Worm (Caenorhabditis elegans) whole organism, young adult: Measurements from ENCODE around the gene F12A10.1.

Experiments used
- B0019.2 ChIP-seq: fragments of 200-800 bp; sonication (Bioruptor generic); conservative IDR thresholded peaks from 2 replicates; pipeline ENCODE4 v1.3.6; 2022; ENCODE audit warnings: missing genetic modification reagents, missing genetic modification characterization, missing compliant biosample characterization
- B0035.1 ChIP-seq: sonication (generic microtip); optimal IDR thresholded peaks from 2 replicates; lab custom pipeline; 2016; ENCODE audit warnings: missing genetic modification characterization, mild to moderate bottlenecking, missing compliant biosample characterization, missing genotype, missing genetic modification reagents
- D2030.7 ChIP-seq: fragments of 200-800 bp; sonication (Bioruptor generic); IDR thresholded peaks from 2 replicates; pipeline ENCODE4 v1.3.6; 2022; ENCODE audit warnings: missing genetic modification reagents, missing genetic modification characterization, missing compliant biosample characterization
- F10E7.11 ChIP-seq: sonication (generic microtip); optimal IDR thresholded peaks from 2 replicates; lab custom pipeline; 2017; ENCODE audit warnings: mild to moderate bottlenecking, missing genetic modification characterization, moderate library complexity, missing compliant biosample characterization
- F52B5.7 ChIP-seq: sonication (generic microtip); optimal IDR thresholded peaks from 2 replicates; lab custom pipeline; 2016; ENCODE audit warnings: mild to moderate bottlenecking, missing genetic modification characterization, missing compliant biosample characterization
- F57A8.1 ChIP-seq: fragments of 200-800 bp; sonication (Bioruptor generic); optimal IDR thresholded peaks from 2 replicates; lab custom pipeline; 2018; ENCODE audit warnings: mild to moderate bottlenecking, missing genetic modification characterization, moderate library complexity, missing compliant biosample characterization
- F57C9.4 ChIP-seq: sonication (generic microtip); optimal IDR thresholded peaks from 2 replicates; lab custom pipeline; 2017; ENCODE audit warnings: mild to moderate bottlenecking, missing genetic modification characterization, missing compliant biosample characterization
- K11D2.4 ChIP-seq: fragments of 200-800 bp; sonication (Bioruptor generic); IDR thresholded peaks from 2 replicates; pipeline ENCODE4 v1.3.6; 2022; ENCODE audit warnings: missing genetic modification reagents, missing genetic modification characterization, missing compliant biosample characterization
- K12H6.12 ChIP-seq: fragments of 200-800 bp; sonication (Bioruptor generic); optimal IDR thresholded peaks from 2 replicates; lab custom pipeline; 2018; ENCODE audit warnings: mild to moderate bottlenecking, missing genetic modification characterization, missing compliant biosample characterization
- Y53G8AR.9 ChIP-seq: fragments of 200-800 bp; sonication (Bioruptor generic); conservative IDR thresholded peaks from 2 replicates; pipeline ENCODE4 v1.3.6; 2022; ENCODE audit warnings: missing genetic modification reagents, missing genetic modification characterization, missing compliant biosample characterization
- akir-1 ChIP-seq: fragments of 200-800 bp; sonication (Bioruptor generic); optimal IDR thresholded peaks from 2 replicates; lab custom pipeline; 2018; ENCODE audit warnings: mild to moderate bottlenecking, missing genetic modification characterization, moderate library complexity, missing compliant biosample characterization
- ama-1 ChIP-seq, 3 experiments: fragments of 150-350 bp in 1 of 3; sonication (generic microtip) in 2 of 3; optimal IDR thresholded peaks; 2 replicates each; lab custom pipeline; 2014 to 2018; ENCODE audit warnings: missing biosample characterization in 2 of 3, missing genetic modification characterization in 2 of 3, missing genetic modification reagents in 2 of 3
- aptf-3 ChIP-seq: fragments of 200-800 bp; sonication (Bioruptor generic); IDR thresholded peaks from 2 replicates; pipeline ENCODE4 v1.3.6; 2022; ENCODE audit warnings: missing genetic modification characterization, missing compliant biosample characterization
- atf-7 ChIP-seq: sonication (generic microtip); optimal IDR thresholded peaks from 2 replicates; lab custom pipeline; 2017; ENCODE audit warnings: mild to moderate bottlenecking, missing genetic modification characterization, missing compliant biosample characterization
- attf-6 ChIP-seq: fragments of 200-800 bp; sonication (Bioruptor generic); IDR thresholded peaks from 2 replicates; pipeline ENCODE4 v1.3.6; 2022; ENCODE audit warnings: missing genetic modification reagents, missing genetic modification characterization, missing compliant biosample characterization
- bed-1 ChIP-seq: fragments of 200-800 bp; sonication (Bioruptor generic); IDR thresholded peaks from 2 replicates; pipeline ENCODE4 v1.3.6; 2022; ENCODE audit warnings: missing genetic modification reagents, missing genetic modification characterization, missing compliant biosample characterization
- bed-2 ChIP-seq: fragments of 200-800 bp; sonication (Bioruptor generic); IDR thresholded peaks from 2 replicates; pipeline ENCODE4 v1.3.6; 2022; ENCODE audit warnings: missing genetic modification reagents, missing genetic modification characterization, missing compliant biosample characterization
- ccch-3 ChIP-seq: fragments of 200-800 bp; sonication (Bioruptor generic); optimal IDR thresholded peaks from 2 replicates; lab custom pipeline; 2018; ENCODE audit warnings: mild to moderate bottlenecking, missing genetic modification characterization, missing compliant biosample characterization
- ceh-79 ChIP-seq: sonication (generic microtip); optimal IDR thresholded peaks from 2 replicates; lab custom pipeline; 2017; ENCODE audit warnings: mild to moderate bottlenecking, missing genetic modification characterization, missing compliant biosample characterization
- ceh-91 ChIP-seq: fragments of 200-800 bp; sonication (Bioruptor generic); IDR thresholded peaks from 2 replicates; pipeline ENCODE4 v1.3.6; 2022; ENCODE audit warnings: missing genetic modification reagents, missing genetic modification characterization, missing compliant biosample characterization
- die-1 ChIP-seq: sonication (generic microtip); optimal IDR thresholded peaks from 2 replicates; lab custom pipeline; 2016; ENCODE audit warnings: missing genotype, mild to moderate bottlenecking, missing genetic modification characterization, missing compliant biosample characterization
- dpff-1 ChIP-seq: sonication (generic microtip); optimal IDR thresholded peaks from 2 replicates; lab custom pipeline; 2017; ENCODE audit warnings: mild to moderate bottlenecking, missing genetic modification characterization, missing compliant biosample characterization
- efl-1 ChIP-seq: fragments of 150-350 bp; optimal IDR thresholded peaks from 2 replicates; lab custom pipeline; 2014; ENCODE audit warnings: missing biosample characterization, missing genetic modification reagents, missing genetic modification characterization
- egl-18 ChIP-seq: fragments of 200-800 bp; sonication (Bioruptor generic); IDR thresholded peaks from 2 replicates; pipeline ENCODE4 v1.3.6; 2022; ENCODE audit warnings: missing genetic modification reagents, missing genetic modification characterization, missing compliant biosample characterization
- egl-44 ChIP-seq: fragments of 200-800 bp; sonication (Bioruptor generic); IDR thresholded peaks from 2 replicates; pipeline ENCODE4 v1.3.6; 2022; ENCODE audit warnings: missing genetic modification reagents, missing genetic modification characterization, missing compliant biosample characterization
- egrh-3 ChIP-seq: fragments of 200-800 bp; sonication (Bioruptor generic); IDR thresholded peaks from 2 replicates; pipeline ENCODE4 v1.3.6; 2022; ENCODE audit warnings: missing genetic modification reagents, missing genetic modification characterization, missing compliant biosample characterization
- fkh-3 ChIP-seq: sonication (generic microtip); optimal IDR thresholded peaks from 2 replicates; lab custom pipeline; 2016; ENCODE audit warnings: mild to moderate bottlenecking, missing genetic modification characterization, missing compliant biosample characterization
- hmg-1.2 ChIP-seq: fragments of 200-800 bp; sonication (Bioruptor generic); IDR thresholded peaks from 2 replicates; pipeline ENCODE4 v1.3.6; 2022; ENCODE audit warnings: missing genetic modification reagents, missing genetic modification characterization, missing compliant biosample characterization
- lag-1 ChIP-seq: fragments of 200-800 bp; sonication (Bioruptor generic); IDR thresholded peaks from 2 replicates; pipeline ENCODE4 v1.3.6; 2022; ENCODE audit warnings: missing genetic modification reagents, missing genetic modification characterization, missing compliant biosample characterization
- let-526 ChIP-seq: fragments of 200-800 bp; sonication (Bioruptor generic); IDR thresholded peaks from 2 replicates; pipeline ENCODE4 v1.3.6; 2022; ENCODE audit warnings: missing genetic modification reagents, missing genetic modification characterization, missing compliant biosample characterization
- let-607 ChIP-seq, 2 experiments: fragments of 200-800 bp in 1 of 2; sonication (Bioruptor generic) in 1 of 2; sonication (generic microtip) in 1 of 2; optimal IDR thresholded peaks; 2 replicates each; lab custom pipeline; 2016 to 2018; ENCODE audit warnings: mild to moderate bottlenecking in 2 of 2, missing compliant biosample characterization in 2 of 2, missing genetic modification characterization in 2 of 2, moderate library complexity in 2 of 2, missing genotype in 1 of 2
- lin-54 ChIP-seq: fragments of 200-800 bp; sonication (Bioruptor generic); optimal IDR thresholded peaks from 2 replicates; lab custom pipeline; 2018; ENCODE audit warnings: mild to moderate bottlenecking, missing genetic modification characterization, missing compliant biosample characterization
- lsy-27 ChIP-seq: sonication (generic microtip); optimal IDR thresholded peaks from 2 replicates; lab custom pipeline; 2017; ENCODE audit warnings: missing genetic modification characterization, mild to moderate bottlenecking, missing compliant biosample characterization, antibody characterized with exemption, missing genotype, borderline replicate concordance; ENCODE audit not compliant: insufficient read depth
- madf-8 ChIP-seq: fragments of 200-800 bp; sonication (Bioruptor generic); conservative IDR thresholded peaks from 2 replicates; pipeline ENCODE4 v1.3.6; 2022; ENCODE audit warnings: missing genetic modification reagents, missing genetic modification characterization, missing compliant biosample characterization
- mes-4 ChIP-seq: sonication (generic microtip); optimal IDR thresholded peaks from 2 replicates; lab custom pipeline; 2016; ENCODE audit warnings: missing genotype, missing genetic modification characterization, missing compliant biosample characterization
- nfya-1 ChIP-seq: sonication (generic microtip); optimal IDR thresholded peaks from 2 replicates; lab custom pipeline; 2017; ENCODE audit warnings: antibody characterized with exemption, missing compliant biosample characterization, missing genetic modification characterization, borderline replicate concordance; ENCODE audit not compliant: insufficient read depth
- nhr-179 ChIP-seq: sonication (generic microtip); optimal IDR thresholded peaks from 2 replicates; lab custom pipeline; 2016; ENCODE audit warnings: mild to moderate bottlenecking, missing genetic modification characterization, missing compliant biosample characterization
- nhr-27 ChIP-seq: fragments of 200-800 bp; sonication (Bioruptor generic); optimal IDR thresholded peaks from 2 replicates; lab custom pipeline; 2018; ENCODE audit warnings: mild to moderate bottlenecking, missing genetic modification characterization, moderate library complexity, missing compliant biosample characterization
- nhr-90 ChIP-seq: sonication (generic microtip); optimal IDR thresholded peaks from 2 replicates; lab custom pipeline; 2016; ENCODE audit warnings: missing genotype, mild to moderate bottlenecking, missing genetic modification characterization, missing compliant biosample characterization
- pbrm-1 ChIP-seq: fragments of 200-800 bp; sonication (Bioruptor generic); IDR thresholded peaks from 2 replicates; pipeline ENCODE4 v1.3.6; 2022; ENCODE audit warnings: missing genetic modification reagents, missing genetic modification characterization, missing compliant biosample characterization
- snpc-1.1 ChIP-seq: sonication (generic microtip); optimal IDR thresholded peaks from 2 replicates; lab custom pipeline; 2017; ENCODE audit warnings: missing genetic modification characterization, mild to moderate bottlenecking, missing compliant biosample characterization, antibody characterized with exemption, moderate library complexity, missing genotype, missing genetic modification reagents; ENCODE audit not compliant: insufficient read depth
- snpc-4 ChIP-seq, 5 experiments: fragments of 150-350 bp in 1 of 5; sonication (generic microtip) in 4 of 5; optimal IDR thresholded peaks; 2 replicates each; lab custom pipeline; 2014 to 2018; ENCODE audit warnings: missing genetic modification characterization in 5 of 5, missing biosample characterization in 3 of 5, antibody characterized with exemption in 2 of 5, mild to moderate bottlenecking in 2 of 5, missing compliant biosample characterization in 2 of 5, missing genotype in 2 of 5, moderate library complexity in 2 of 5, missing genetic modification reagents in 1 of 5
- tbp1 ChIP-seq: fragments of 200-800 bp; sonication (Bioruptor generic); optimal IDR thresholded peaks from 2 replicates; lab custom pipeline; 2018; ENCODE audit warnings: mild to moderate bottlenecking, missing genetic modification characterization, missing compliant biosample characterization
- unc-130 ChIP-seq: sonication (generic microtip); optimal IDR thresholded peaks from 2 replicates; lab custom pipeline; 2016; ENCODE audit warnings: missing genetic modification reagents, missing genetic modification characterization, missing compliant biosample characterization
- zim-3 ChIP-seq: sonication (generic microtip); optimal IDR thresholded peaks from 2 replicates; lab custom pipeline; 2017; ENCODE audit warnings: mild to moderate bottlenecking, missing genetic modification characterization, moderate library complexity, missing compliant biosample characterization
- ztf-3 ChIP-seq: fragments of 200-800 bp; sonication (Bioruptor generic); optimal IDR thresholded peaks from 2 replicates; lab custom pipeline; 2018; ENCODE audit warnings: mild to moderate bottlenecking, missing genetic modification characterization, missing compliant biosample characterization
- ztf-6 ChIP-seq: fragments of 200-800 bp; sonication (Bioruptor generic); IDR thresholded peaks from 2 replicates; pipeline ENCODE4 v1.3.6; 2022; ENCODE audit warnings: missing genetic modification reagents, missing genetic modification characterization, missing compliant biosample characterization

Gene F12A10.1

DNA sequence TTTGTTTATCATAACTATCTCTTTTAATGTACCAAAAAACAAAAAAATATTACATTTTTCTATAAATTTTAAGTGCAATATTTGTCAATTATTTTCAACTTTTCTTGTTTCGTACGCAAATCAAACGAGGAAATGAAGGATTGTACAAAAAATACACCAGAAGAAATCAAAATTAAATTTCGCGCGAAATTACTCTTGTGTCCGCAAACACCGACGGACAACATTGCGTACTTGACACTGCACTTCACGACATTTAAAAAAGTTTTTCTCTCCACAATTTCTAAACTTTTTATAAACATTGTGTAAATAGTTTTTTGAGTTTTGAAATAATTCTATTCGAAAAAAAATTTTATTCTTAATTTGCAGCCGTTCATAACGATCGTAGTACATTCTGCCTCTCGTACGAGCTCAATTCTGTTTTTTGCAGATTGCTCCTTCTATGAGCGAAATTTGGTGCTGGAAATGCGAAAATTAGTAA is 22.4 kb upstream of the F12A10.1 start, which contains the start of gene mrps-16:
Gene mrps-16 (plus strand): TSS at position 428 of the 478 bp plus-strand sequence.
- peak; percentile 85 for TF ChIP-seq efl-1 (GFP tag; lab: Kevin White, UChicago)
- TF ChIP-seq let-607 (tag; optimal IDR thresholded peaks at IDR 0.05; lab: Kevin White, UChicago) = no peak
- no peak for TF ChIP-seq nfya-1
- TF ChIP-seq snpc-4 (GFP tag; optimal IDR thresholded peaks at IDR 0.05; lab: Kevin White, UChicago) = peak; percentile 17
- peak in 2 of 4 experiments; percentile 23 to 50 for TF ChIP-seq snpc-4 (tag; optimal IDR thresholded peaks at IDR 0.05; lab: Kevin White, UChicago)
- peak; percentile 17 for TF ChIP-seq snpc-1.1 (tag; lab: Kevin White, UChicago)
- TF ChIP-seq dpff-1 (tag; lab: Kevin White, UChicago) = no peak
- no peak for TF ChIP-seq F57C9.4
- peak; percentile 31; the same call in 1 of the 2 replicates for TF ChIP-seq hmg-1.2
- no peak for TF ChIP-seq attf-6 (GFP tag; lab: Robert Waterston, UW)
- no peak for TF ChIP-seq nhr-27 (tag; lab: Kevin White, UChicago)
- TF ChIP-seq die-1 = no peak
- TF ChIP-seq bed-2 = no peak
- TF ChIP-seq F57A8.1 = no peak
- no peak for TF ChIP-seq egl-18 (GFP tag; lab: Robert Waterston, UW)
- no peak for TF ChIP-seq let-526 (GFP tag; lab: Robert Waterston, UW)
- TF ChIP-seq Y53G8AR.9 (GFP tag; lab: Robert Waterston, UW) = no peak
- TF ChIP-seq zim-3 (tag; lab: Kevin White, UChicago) = no peak
- 0 out of 2 replicates have a peak, but pooled peaks have one; percentile 17 for TF ChIP-seq ceh-91 (GFP tag; lab: Robert Waterston, UW)
- no peak for TF ChIP-seq nhr-90 (tag; lab: Kevin White, UChicago)
- TF ChIP-seq B0035.1 (tag; lab: Kevin White, UChicago) = no peak
- TF ChIP-seq bed-1 = no peak
- no peak for TF ChIP-seq lag-1 (GFP tag; lab: Robert Waterston, UW)
- TF ChIP-seq B0019.2 (GFP tag; lab: Robert Waterston, UW) = no peak
- TF ChIP-seq D2030.7 (GFP tag; lab: Robert Waterston, UW) = peak; percentile 55; the same call in 1 of the 2 replicates
- no peak for TF ChIP-seq fkh-3
- TF ChIP-seq ceh-79 (tag; lab: Kevin White, UChicago) = no peak
- no peak for TF ChIP-seq ztf-6 (GFP tag; lab: Robert Waterston, UW)
- no peak for TF ChIP-seq ccch-3
- no peak for TF ChIP-seq egl-44 (GFP tag; lab: Robert Waterston, UW)
- no peak for TF ChIP-seq K12H6.12
- no peak for TF ChIP-seq F52B5.7
- no peak for TF ChIP-seq atf-7
- TF ChIP-seq aptf-3 (GFP tag; lab: Robert Waterston, UW) = no peak
- TF ChIP-seq ztf-3 (GFP tag; lab: Kevin White, UChicago) = no peak
- peak; percentile 25 for TF ChIP-seq tbp1 (GFP tag; lab: Kevin White, UChicago)
- no peak for TF ChIP-seq akir-1
- TF ChIP-seq lsy-27 (tag; lab: Kevin White, UChicago) = no peak
- TF ChIP-seq K11D2.4 (GFP tag; lab: Robert Waterston, UW) = no peak
- TF ChIP-seq nhr-179 (tag; lab: Kevin White, UChicago) = no peak
- peak; percentile 87 for TF ChIP-seq lin-54 (GFP tag; lab: Kevin White, UChicago)
- no peak for TF ChIP-seq ama-1 (optimal IDR thresholded peaks at IDR 0.05; lab: Kevin White, UChicago)
- no peak for TF ChIP-seq ama-1 (GFP tag; optimal IDR thresholded peaks at IDR 0.05; lab: Kevin White, UChicago)
- no peak for TF ChIP-seq egrh-3
- TF ChIP-seq F10E7.11 (tag; lab: Kevin White, UChicago) = no peak
- no peak for TF ChIP-seq unc-130 (GFP tag; lab: Kevin White, UChicago)
- TF ChIP-seq mes-4 (tag; lab: Kevin White, UChicago) = no peak
- TF ChIP-seq madf-8 (GFP tag; lab: Robert Waterston, UW) = peak; percentile 43
- 0 out of 2 replicates have a peak, but pooled peaks have one; percentile 19 for TF ChIP-seq pbrm-1 (GFP tag; lab: Robert Waterston, UW)
